Fruit fly (Drosophila melanogaster) whole organism, embryonic: ENCODE measurements around the gene Nrx-IV.

Source experiments
- B-H2 ChIP-seq: fragments of 200-800 bp; sonication (Bioruptor generic); optimal IDR thresholded peaks from 2 replicates; lab custom pipeline; 2018; ENCODE audit warnings: missing biosample characterization, mild to moderate bottlenecking, missing genetic modification characterization
- BtbVII ChIP-seq: fragments of 200-800 bp; sonication (Bioruptor generic); optimal IDR thresholded peaks from 3 replicates; lab custom pipeline; 2017; ENCODE audit warnings: missing biosample characterization, mild to moderate bottlenecking, missing genetic modification characterization
- CG11696 ChIP-seq: fragments of 200-800 bp; sonication (Bioruptor generic); IDR thresholded peaks from 2 replicates; pipeline ENCODE4 v1.3.6; 2022; ENCODE audit warnings: missing biosample characterization, missing genetic modification characterization
- CG13624 ChIP-seq: fragments of 200-800 bp; sonication (Bioruptor generic); optimal IDR thresholded peaks from 2 replicates; lab custom pipeline; 2016; ENCODE audit warnings: missing biosample characterization, missing genetic modification characterization
- CG14441 ChIP-seq: fragments of 200-800 bp; sonication (Bioruptor generic); IDR thresholded peaks from 2 replicates; pipeline ENCODE4 v1.3.6; 2022; ENCODE audit warnings: missing biosample characterization, missing genetic modification characterization
- CG15514 ChIP-seq: fragments of 200-800 bp; sonication (Bioruptor generic); optimal IDR thresholded peaks from 3 replicates; lab custom pipeline; 2017; ENCODE audit warnings: missing biosample characterization, missing genetic modification characterization, mild to moderate bottlenecking, moderate library complexity, missing genetic modification reagents
- CG16779 ChIP-seq: fragments of 200-800 bp; sonication (Bioruptor generic); IDR thresholded peaks from 2 replicates; pipeline ENCODE4 v1.3.6; 2022; ENCODE audit warnings: missing biosample characterization, missing genetic modification characterization
- CG18262 ChIP-seq: fragments of 200-800 bp; optimal IDR thresholded peaks from 3 replicates; lab custom pipeline; 2019; ENCODE audit warnings: missing biosample characterization, mild to moderate bottlenecking, missing genetic modification characterization, moderate library complexity
- CG2129 ChIP-seq: fragments of 200-800 bp; sonication (Bioruptor generic); IDR thresholded peaks from 2 replicates; pipeline ENCODE4 v1.3.6; 2022; ENCODE audit warnings: missing biosample characterization, missing genetic modification characterization; ENCODE audit not compliant: partially characterized antibody
- CG32767 ChIP-seq: fragments of 200-800 bp; sonication (Bioruptor generic); IDR thresholded peaks from 2 replicates; pipeline ENCODE4 v1.3.6; 2022; ENCODE audit warnings: missing biosample characterization, missing genetic modification characterization
- CG33213 ChIP-seq: fragments of 200-800 bp; sonication (Bioruptor generic); optimal IDR thresholded peaks from 3 replicates; lab custom pipeline; 2016; ENCODE audit warnings: missing biosample characterization, missing genetic modification characterization
- CG33557 ChIP-seq: fragments of 200-800 bp; sonication (Bioruptor generic); optimal IDR thresholded peaks from 2 replicates; lab custom pipeline; 2019; ENCODE audit warnings: missing biosample characterization, mild to moderate bottlenecking, missing genetic modification characterization, moderate library complexity
- CG42726 ChIP-seq: fragments of 200-800 bp; sonication (Bioruptor generic); IDR thresholded peaks from 2 replicates; pipeline ENCODE4 v1.3.6; 2022; ENCODE audit warnings: missing biosample characterization, missing genetic modification characterization; ENCODE audit not compliant: partially characterized antibody
- CG5180 ChIP-seq: fragments of 200-800 bp; sonication (Bioruptor generic); optimal IDR thresholded peaks from 3 replicates; lab custom pipeline; 2017; ENCODE audit warnings: missing biosample characterization, missing genetic modification characterization, mild to moderate bottlenecking, moderate library complexity, missing genetic modification reagents
- CG6272 ChIP-seq: fragments of 200-800 bp; sonication (Bioruptor generic); IDR thresholded peaks from 2 replicates; pipeline ENCODE4 v1.3.6; 2022; ENCODE audit warnings: missing biosample characterization, missing genetic modification characterization
- CG6654 ChIP-seq: fragments of 200-800 bp; sonication (Bioruptor generic); optimal IDR thresholded peaks from 2 replicates; lab custom pipeline; 2017; ENCODE audit warnings: missing biosample characterization, mild to moderate bottlenecking, missing genetic modification characterization
- CG7963 ChIP-seq: fragments of 200-800 bp; sonication (Bioruptor generic); IDR thresholded peaks from 3 replicates; pipeline ENCODE4 v1.3.6; 2022; ENCODE audit warnings: missing biosample characterization, missing genetic modification characterization; ENCODE audit not compliant: partially characterized antibody
- CG9215 ChIP-seq: fragments of 200-800 bp; sonication (Bioruptor generic); IDR thresholded peaks from 2 replicates; pipeline ENCODE4 v1.3.6; 2022; ENCODE audit warnings: missing biosample characterization, missing genetic modification characterization
- CrebB ChIP-seq: fragments of 200-800 bp; sonication (Bioruptor generic); optimal IDR thresholded peaks from 3 replicates; lab custom pipeline; 2018; ENCODE audit warnings: missing biosample characterization, mild to moderate bottlenecking, missing genetic modification characterization
- Deaf1 ChIP-seq: fragments of 200-800 bp; optimal IDR thresholded peaks from 3 replicates; lab custom pipeline; 2019; ENCODE audit warnings: missing biosample characterization, mild to moderate bottlenecking, missing genetic modification characterization, moderate library complexity
- Doc3 ChIP-seq: fragments of 200-800 bp; sonication (Bioruptor generic); IDR thresholded peaks from 3 replicates; pipeline ENCODE4 v1.3.6; 2022; ENCODE audit warnings: missing biosample characterization, missing genetic modification characterization; ENCODE audit not compliant: partially characterized antibody
- Gsc ChIP-seq: fragments of 200-800 bp; sonication (Bioruptor generic); IDR thresholded peaks from 2 replicates; pipeline ENCODE4 v1.3.6; 2022; ENCODE audit warnings: missing biosample characterization, missing genetic modification characterization
- H15 ChIP-seq: fragments of 200-800 bp; sonication (Bioruptor generic); IDR thresholded peaks from 3 replicates; pipeline ENCODE4 v1.3.6; 2022; ENCODE audit warnings: missing biosample characterization, missing genetic modification characterization
- HmgZ ChIP-seq: fragments of 200-800 bp; sonication (Bioruptor generic); optimal IDR thresholded peaks from 2 replicates; lab custom pipeline; 2018; ENCODE audit warnings: missing biosample characterization, mild to moderate bottlenecking, missing genetic modification characterization
- Hmx ChIP-seq: fragments of 200-800 bp; sonication (Bioruptor generic); optimal IDR thresholded peaks from 2 replicates; lab custom pipeline; 2016; ENCODE audit warnings: missing biosample characterization, missing genetic modification characterization
- Hr78 ChIP-seq, 2 experiments: fragments of 200-800 bp in 1 of 2; fragments of >200 bp in 1 of 2; sonication (Bioruptor generic) in 1 of 2; optimal IDR thresholded peaks; 2 replicates each; lab custom pipeline; 2017 to 2019; ENCODE audit warnings: missing biosample characterization in 2 of 2, missing genetic modification characterization in 2 of 2, mild to moderate bottlenecking in 1 of 2, moderate library complexity in 1 of 2
- MTF-1 ChIP-seq: fragments of 200-800 bp; sonication (Bioruptor generic); optimal IDR thresholded peaks from 2 replicates; lab custom pipeline; 2018; ENCODE audit warnings: missing biosample characterization, mild to moderate bottlenecking, missing genetic modification characterization, borderline replicate concordance
- Mrtf ChIP-seq: fragments of 200-800 bp; sonication (Bioruptor generic); IDR thresholded peaks from 3 replicates; pipeline ENCODE4 v1.3.6; 2022; ENCODE audit warnings: missing biosample characterization, missing genetic modification characterization
- Rfx ChIP-seq: fragments of 200-800 bp; sonication (Bioruptor generic); IDR thresholded peaks from 2 replicates; pipeline ENCODE4 v1.3.6; 2022; ENCODE audit warnings: missing biosample characterization, missing genetic modification characterization
- Trl ChIP-seq, 3 experiments: fragments of >200 bp in 2 of 3; fragments of 200-800 bp in 1 of 3; sonication (Bioruptor generic) in 1 of 3; optimal IDR thresholded peaks; 2 replicates in 1 of 3; 3 replicates in 2 of 3; lab custom pipeline; 2016 to 2017; ENCODE audit warnings: missing biosample characterization in 1 of 3, missing genetic modification characterization in 1 of 3
- bsh ChIP-seq, 2 experiments: fragments of 200-800 bp; sonication (Bioruptor generic); optimal IDR thresholded peaks; 2 replicates each; lab custom pipeline; 2017 to 2018; ENCODE audit warnings: mild to moderate bottlenecking in 2 of 2, missing biosample characterization in 2 of 2, missing genetic modification characterization in 2 of 2, moderate library complexity in 1 of 2
- caup ChIP-seq: fragments of 200-800 bp; sonication (Bioruptor generic); optimal IDR thresholded peaks from 3 replicates; lab custom pipeline; 2017; ENCODE audit warnings: missing biosample characterization, mild to moderate bottlenecking, missing genetic modification characterization, moderate library complexity; ENCODE audit not compliant: severe bottlenecking
- chinmo ChIP-seq: fragments of 200-800 bp; sonication (Bioruptor generic); IDR thresholded peaks from 4 replicates; pipeline ENCODE4 v1.3.6; 2022; ENCODE audit warnings: missing biosample characterization, missing genetic modification characterization; ENCODE audit not compliant: partially characterized antibody
- ci ChIP-seq: fragments of 200-800 bp; sonication (Bioruptor generic); IDR thresholded peaks from 3 replicates; pipeline ENCODE4 v1.3.6; 2022; ENCODE audit warnings: missing biosample characterization, missing genetic modification characterization
- eve ChIP-seq, 2 experiments: fragments of >200 bp; optimal IDR thresholded peaks; 2 replicates each; lab custom pipeline; 2017; ENCODE audit warnings: missing biosample characterization in 2 of 2, missing genetic modification characterization in 2 of 2
- gcm ChIP-seq: fragments of 200-800 bp; sonication (Bioruptor generic); optimal IDR thresholded peaks from 2 replicates; lab custom pipeline; 2019; ENCODE audit warnings: missing biosample characterization, mild to moderate bottlenecking, missing genetic modification characterization, moderate library complexity
- hb ChIP-seq: fragments of 200-800 bp; sonication (Bioruptor generic); IDR thresholded peaks from 3 replicates; pipeline ENCODE4 v1.3.6; 2022; ENCODE audit warnings: missing biosample characterization, missing genetic modification characterization; ENCODE audit not compliant: partially characterized antibody
- hbn ChIP-seq: fragments of 200-800 bp; sonication (Bioruptor generic); IDR thresholded peaks from 2 replicates; pipeline ENCODE4 v1.3.6; 2022; ENCODE audit warnings: missing biosample characterization, missing genetic modification characterization; ENCODE audit not compliant: partially characterized antibody
- hth ChIP-seq: fragments of >200 bp; optimal IDR thresholded peaks from 2 replicates; lab custom pipeline; 2017; ENCODE audit warnings: inconsistent platforms
- ken ChIP-seq: fragments of 200-800 bp; sonication (Bioruptor generic); IDR thresholded peaks from 3 replicates; pipeline ENCODE4 v1.3.6; 2022; ENCODE audit warnings: missing biosample characterization, missing genetic modification characterization
- lilli ChIP-seq: fragments of 200-800 bp; sonication (Bioruptor generic); optimal IDR thresholded peaks from 3 replicates; lab custom pipeline; 2016; ENCODE audit warnings: missing biosample characterization, missing genetic modification characterization
- nau ChIP-seq: fragments of 200-800 bp; sonication (Bioruptor generic); optimal IDR thresholded peaks from 3 replicates; lab custom pipeline; 2017; ENCODE audit warnings: missing biosample characterization, mild to moderate bottlenecking, missing genetic modification characterization, missing genetic modification reagents
- odd ChIP-seq: fragments of 200-800 bp; sonication (Bioruptor generic); optimal IDR thresholded peaks from 2 replicates; lab custom pipeline; 2017; ENCODE audit warnings: missing biosample characterization, mild to moderate bottlenecking, missing genetic modification characterization
- otp ChIP-seq: fragments of 200-800 bp; sonication (Bioruptor generic); IDR thresholded peaks from 3 replicates; pipeline ENCODE4, ENCODE4 v1.3.6; 2022; ENCODE audit warnings: missing biosample characterization, missing genetic modification characterization
- wor ChIP-seq: fragments of 200-800 bp; sonication (Bioruptor generic); IDR thresholded peaks from 2 replicates; pipeline ENCODE4 v1.3.6; 2022; ENCODE audit warnings: missing biosample characterization, missing genetic modification characterization
- z ChIP-seq: fragments of 200-800 bp; sonication (Bioruptor generic); IDR thresholded peaks from 3 replicates; pipeline ENCODE4 v1.3.6; 2022; ENCODE audit warnings: missing biosample characterization, missing genetic modification characterization
- zen ChIP-seq: fragments of 200-800 bp; sonication (Bioruptor generic); optimal IDR thresholded peaks from 3 replicates; lab custom pipeline; 2018; ENCODE audit warnings: missing biosample characterization, mild to moderate bottlenecking, missing genetic modification characterization, moderate library complexity
- zfh2 ChIP-seq: fragments of 200-800 bp; sonication (Bioruptor generic); optimal IDR thresholded peaks from 2 replicates; lab custom pipeline; 2016; ENCODE audit warnings: missing biosample characterization, missing genetic modification characterization

Nrx-IV gene

dm6 chr3L:12096799-12097662 lies 49.3 kb upstream of the Nrx-IV start (continued):
- no peak for TF ChIP-seq gcm (GFP tag; lab: Kevin White, UChicago)
- TF ChIP-seq Rfx (GFP tag; lab: Robert Waterston, UW), result 0 out of 2 replicates have a peak, but pooled peaks have one; percentile 13
- no peak for TF ChIP-seq CG16779 (GFP tag; lab: Robert Waterston, UW)
- no peak for TF ChIP-seq hbn (GFP tag; lab: Robert Waterston, UW)
- TF ChIP-seq CG7963, result no peak
- no peak for TF ChIP-seq CG5180 (GFP tag; lab: Kevin White, UChicago)
- TF ChIP-seq Hmx, result no peak
- TF ChIP-seq B-H2 (GFP tag; lab: Kevin White, UChicago), result no peak
- no peak for TF ChIP-seq ken (GFP tag; lab: Robert Waterston, UW)
- TF ChIP-seq CG14441, result no peak
- no peak for TF ChIP-seq CG15514 (GFP tag; lab: Kevin White, UChicago)
- TF ChIP-seq hb (GFP tag; lab: Robert Waterston, UW), result no peak
- TF ChIP-seq eve (GFP tag; optimal IDR thresholded peaks at IDR 0.05; lab: Kevin White, UChicago), result no peak
- peak; percentile 43 for TF ChIP-seq CG18262 (tag; lab: Kevin White, UChicago)
- no peak for TF ChIP-seq odd (GFP tag; lab: Kevin White, UChicago)
- no peak for TF ChIP-seq otp (GFP tag; lab: Robert Waterston, UW)
- TF ChIP-seq Mrtf (GFP tag; lab: Robert Waterston, UW), result no peak
- TF ChIP-seq CrebB (tag; lab: Kevin White, UChicago), result no peak
- TF ChIP-seq bsh (GFP tag; optimal IDR thresholded peaks at IDR 0.05; lab: Kevin White, UChicago), result peak; percentile 23 to 30
- TF ChIP-seq z (GFP tag; lab: Robert Waterston, UW), result no peak
- TF ChIP-seq hth (lab: Kevin White, UChicago), result no peak
- TF ChIP-seq Doc3 (GFP tag; lab: Robert Waterston, UW), result no peak
- no peak for TF ChIP-seq HmgZ (tag; lab: Kevin White, UChicago)
- no peak for TF ChIP-seq ci (GFP tag; lab: Robert Waterston, UW)
- TF ChIP-seq CG2129 (GFP tag; lab: Robert Waterston, UW), result no peak
- TF ChIP-seq CG42726, result no peak
- no peak for TF ChIP-seq zfh2 (GFP tag; lab: Kevin White, UChicago)
- TF ChIP-seq chinmo (GFP tag; lab: Robert Waterston, UW), result no peak
- no peak for TF ChIP-seq wor (GFP tag; lab: Robert Waterston, UW)
- TF ChIP-seq CG9215, result no peak
- no peak for TF ChIP-seq caup (GFP tag; lab: Kevin White, UChicago)
- no peak for TF ChIP-seq Deaf1
- no peak for TF ChIP-seq Gsc (GFP tag; lab: Robert Waterston, UW)
- TF ChIP-seq zen (tag; lab: Kevin White, UChicago), result peak; percentile 45
- TF ChIP-seq Trl (optimal IDR thresholded peaks at IDR 0.05; lab: Kevin White, UChicago), result no peak
- TF ChIP-seq Trl (GFP tag; optimal IDR thresholded peaks at IDR 0.05; lab: Kevin White, UChicago), result no peak
- 0 out of 2 replicates have a peak, but pooled peaks have one; percentile 16 for TF ChIP-seq CG32767 (GFP tag; lab: Robert Waterston, UW)
- no peak for TF ChIP-seq CG6654 (GFP tag; lab: Kevin White, UChicago)
- no peak for TF ChIP-seq MTF-1 (GFP tag; lab: Kevin White, UChicago)
- no peak for TF ChIP-seq CG33213
- TF ChIP-seq CG33557 (GFP tag; lab: Kevin White, UChicago), result no peak
- TF ChIP-seq CG6272 (GFP tag; lab: Robert Waterston, UW), result no peak
- no peak for TF ChIP-seq H15
- TF ChIP-seq CG11696, result no peak
- peak; percentile 25 for TF ChIP-seq nau (GFP tag; lab: Kevin White, UChicago)
- TF ChIP-seq BtbVII (GFP tag; lab: Kevin White, UChicago), result no peak
- TF ChIP-seq CG13624 (GFP tag; lab: Kevin White, UChicago), result no peak
- no peak for TF ChIP-seq Hr78 (GFP tag; optimal IDR thresholded peaks at IDR 0.05; lab: Kevin White, UChicago)
- TF ChIP-seq lilli (GFP tag; lab: Kevin White, UChicago), result peak; percentile 6
